Worm (Caenorhabditis elegans): Measurements from ENCODE around the gene R05D3.9.
A peak's percentile ranks its signal among the peaks of the same experiment; 100 is the strongest.
"Not testable (repeated sequence)": the region's sequence is repeated elsewhere in the genome, so short reads cannot be mapped to it uniquely, and the experiment has no call there.

Gene R05D3.9

DNA sequence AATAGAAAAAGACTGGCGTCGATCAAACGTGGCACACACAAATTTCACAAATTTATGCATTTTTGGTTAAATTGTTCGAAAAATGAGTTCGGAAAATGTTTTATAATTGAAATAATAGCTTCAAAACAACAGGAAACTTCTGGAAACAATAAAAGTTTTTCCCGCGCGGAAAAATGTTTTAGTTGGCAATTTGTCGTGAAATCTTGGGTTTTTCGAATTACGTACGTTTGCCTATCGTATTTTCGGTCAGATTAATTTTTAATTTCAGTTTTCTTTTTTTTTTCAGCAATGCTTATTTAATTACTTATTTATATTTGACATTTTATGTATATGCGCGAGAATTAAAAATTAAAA is 13.1 kb downstream of the R05D3.9 start:
- no peak for TF ChIP-seq nhr-6 (tag; optimal IDR thresholded peaks at IDR 0.05)
- no peak for TF ChIP-seq nhr-77 (tag; optimal IDR thresholded peaks at IDR 0.05)
- TF ChIP-seq R02D3.7 (tag; optimal IDR thresholded peaks at IDR 0.05) = no peak
- TF ChIP-seq fos-1 (tag; optimal IDR thresholded peaks at IDR 0.05) = no peak

DNA sequence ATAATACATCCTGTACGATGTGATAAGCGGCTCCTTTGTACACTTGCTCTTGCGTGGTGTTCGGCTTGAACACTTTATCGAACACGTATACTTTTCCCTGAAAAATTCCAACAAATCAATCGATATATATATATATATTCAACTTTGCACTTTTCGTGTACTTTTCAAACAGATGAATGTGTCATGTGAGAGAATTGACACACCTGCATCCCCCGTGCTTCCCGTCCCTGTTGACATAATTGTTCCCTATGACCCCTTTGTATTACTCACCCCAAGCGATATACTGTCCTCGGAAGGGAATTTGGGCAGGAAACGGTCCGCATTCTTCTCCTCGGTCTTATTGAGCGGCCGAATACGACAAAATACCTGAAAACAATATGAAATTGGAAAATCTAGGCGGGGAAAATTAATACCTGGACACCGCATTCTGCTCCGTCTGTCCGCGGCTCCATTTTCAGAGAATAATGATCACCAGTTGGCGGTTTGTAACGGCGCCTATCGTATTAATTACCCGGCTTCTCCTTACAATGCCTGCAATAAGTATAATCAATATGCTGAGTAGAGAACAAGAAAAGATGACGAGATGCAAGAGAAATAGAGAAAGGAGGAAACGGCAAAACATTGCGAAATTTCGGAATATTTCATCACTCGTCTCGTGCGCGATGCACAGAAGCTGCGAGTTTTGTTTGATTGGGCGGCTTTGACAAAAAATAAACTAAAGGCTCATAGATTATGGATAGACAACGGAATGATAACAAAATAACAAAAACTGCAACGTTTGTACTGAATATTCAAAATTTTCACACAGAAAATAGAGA is 13.7 kb downstream of the R05D3.9 start, which contains the start of gene unc-116:
Gene unc-116 (minus strand): TSS at position 531 of the 818 bp plus-strand sequence.
- TF ChIP-seq snpc-4 (tag; optimal IDR thresholded peaks at IDR 0.05) = peak; percentile 27
- TF ChIP-seq F13H6.1 (tag; optimal IDR thresholded peaks at IDR 0.05) = no peak
- no peak for TF ChIP-seq mab-5 (tag; optimal IDR thresholded peaks at IDR 0.05)
- no peak for TF ChIP-seq ZK546.5 (tag; optimal IDR thresholded peaks at IDR 0.05)
- TF ChIP-seq sem-4 (tag; optimal IDR thresholded peaks at IDR 0.05) = peak; percentile 1
- TF ChIP-seq nhr-10 (tag; optimal IDR thresholded peaks at IDR 0.05) = no peak
- peak; percentile 78 for TF ChIP-seq C34F6.9 (tag; optimal IDR thresholded peaks at IDR 0.05)
- peak; percentile 51 for TF ChIP-seq lin-13 (GFP tag; optimal IDR thresholded peaks at IDR 0.05)
- no peak for TF ChIP-seq elt-1 (tag; optimal IDR thresholded peaks at IDR 0.05)
- TF ChIP-seq crh-2 (tag; optimal IDR thresholded peaks at IDR 0.05) = peak; percentile 51
- no peak for TF ChIP-seq nhr-12 (tag; optimal IDR thresholded peaks at IDR 0.05)
- TF ChIP-seq ztf-11 (tag; optimal IDR thresholded peaks at IDR 0.05) = no peak
- no peak for TF ChIP-seq alr-1 (tag; optimal IDR thresholded peaks at IDR 0.05)
- peak; percentile 67 for TF ChIP-seq sma-9 (GFP tag; optimal IDR thresholded peaks at IDR 0.05)
- TF ChIP-seq sma-9 (tag; optimal IDR thresholded peaks at IDR 0.05) = no peak
- TF ChIP-seq ceh-16 (tag; optimal IDR thresholded peaks at IDR 0.05) = no peak
- TF ChIP-seq zag-1 (tag; optimal IDR thresholded peaks at IDR 0.05) = peak; percentile 54
- peak; percentile 2 for TF ChIP-seq nhr-25 (tag; optimal IDR thresholded peaks at IDR 0.05)
- no peak for TF ChIP-seq ama-1 (optimal IDR thresholded peaks at IDR 0.05)
- TF ChIP-seq unc-55 (GFP tag; optimal IDR thresholded peaks at IDR 0.05) = peak; percentile 92
- TF ChIP-seq unc-62 (GFP tag; optimal IDR thresholded peaks at IDR 0.05) = no peak
- peak; percentile 16 to 70 for TF ChIP-seq mdl-1 (tag; optimal IDR thresholded peaks at IDR 0.05)
- peak; percentile 55 for TF ChIP-seq ztf-4 (tag; optimal IDR thresholded peaks at IDR 0.05)
- no peak for TF ChIP-seq blmp-1 (tag; optimal IDR thresholded peaks at IDR 0.05; ENCODE audit: insufficient read depth)
- TF ChIP-seq lsy-2 (tag; optimal IDR thresholded peaks at IDR 0.05) = peak; percentile 46 to 71
- peak; percentile 91 for TF ChIP-seq nhr-129 (tag; optimal IDR thresholded peaks at IDR 0.05)

DNA sequence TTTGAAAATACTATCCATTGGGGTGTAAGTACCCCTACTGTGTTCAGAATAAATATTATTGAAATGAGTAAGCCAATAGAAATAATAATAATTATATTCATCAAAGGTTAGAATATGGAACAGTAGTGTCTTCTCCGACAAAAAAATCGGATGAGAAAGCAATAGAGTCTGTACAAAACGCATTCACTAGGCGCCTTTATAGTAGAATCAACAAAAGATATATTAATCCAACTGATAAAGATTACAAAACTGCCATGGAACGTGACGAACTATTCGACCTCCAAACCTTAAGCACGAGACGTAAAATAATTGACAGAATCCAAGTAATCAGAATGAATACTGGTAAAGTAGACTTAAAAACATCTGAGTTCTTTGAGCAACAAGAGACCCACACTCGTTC is 20.7 kb downstream of the R05D3.9 start, which contains the start of gene clc-29:
Gene clc-29 (minus strand): TSS at position 101 of the 400 bp plus-strand sequence.
- not testable (repeated sequence) for TF ChIP-seq unc-39, nhr-12, fos-1 (tag; optimal IDR thresholded peaks at IDR 0.05)

DNA sequence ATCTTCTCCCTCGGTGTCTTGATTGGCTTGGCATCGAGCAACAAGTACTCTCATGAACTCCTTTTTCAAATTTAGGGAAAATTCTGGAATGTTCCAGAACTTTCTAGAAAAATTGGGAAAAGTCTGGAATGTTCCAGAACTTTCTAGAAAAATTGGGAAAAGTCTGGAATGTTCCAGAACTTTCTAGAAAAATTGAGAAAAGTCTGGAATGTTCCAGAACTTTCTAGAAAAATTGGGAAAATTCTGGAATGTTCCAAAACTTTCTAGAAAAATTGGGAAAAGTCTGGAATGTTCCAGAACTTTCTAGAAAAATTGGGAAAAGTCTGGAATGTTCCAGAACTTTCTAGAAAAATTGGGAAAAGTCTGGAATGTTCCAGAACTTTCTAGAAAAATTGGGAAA is 24.2 kb downstream of the R05D3.9 start, which contains the start of gene ZC262.7:
Gene ZC262.7 (minus strand): TSS at position 54 of the 400 bp plus-strand sequence.
- not testable (repeated sequence) for TF ChIP-seq unc-62 (GFP tag; optimal IDR thresholded peaks at IDR 0.05); R02D3.7 (tag; optimal IDR thresholded peaks at IDR 0.05); zag-1 (tag; optimal IDR thresholded peaks at IDR 0.05)

DNA sequence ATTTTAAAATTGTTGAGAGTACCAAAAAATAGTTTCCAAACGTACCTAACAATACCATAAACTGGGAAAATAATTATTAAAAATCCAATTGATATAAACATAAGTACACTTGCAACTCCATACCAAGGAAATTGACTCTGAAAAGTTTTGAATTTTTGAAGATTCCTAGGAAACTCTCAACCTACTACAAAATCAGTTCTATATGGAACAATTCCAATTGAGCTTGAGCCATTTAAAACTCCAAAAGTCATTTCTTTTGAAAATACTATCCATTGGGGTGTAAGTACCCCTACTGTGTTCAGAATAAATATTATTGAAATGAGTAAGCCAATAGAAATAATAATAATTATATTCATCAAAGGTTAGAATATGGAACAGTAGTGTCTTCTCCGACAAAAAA is 29.1 kb downstream of the R05D3.9 start, which contains the start of gene clc-28:
Gene clc-28 (minus strand): TSS at position 101 of the 400 bp plus-strand sequence.
- TF ChIP-seq ztf-4, nhr-129, nhr-23 (tag; optimal IDR thresholded peaks at IDR 0.05): not testable (repeated sequence)

DNA sequence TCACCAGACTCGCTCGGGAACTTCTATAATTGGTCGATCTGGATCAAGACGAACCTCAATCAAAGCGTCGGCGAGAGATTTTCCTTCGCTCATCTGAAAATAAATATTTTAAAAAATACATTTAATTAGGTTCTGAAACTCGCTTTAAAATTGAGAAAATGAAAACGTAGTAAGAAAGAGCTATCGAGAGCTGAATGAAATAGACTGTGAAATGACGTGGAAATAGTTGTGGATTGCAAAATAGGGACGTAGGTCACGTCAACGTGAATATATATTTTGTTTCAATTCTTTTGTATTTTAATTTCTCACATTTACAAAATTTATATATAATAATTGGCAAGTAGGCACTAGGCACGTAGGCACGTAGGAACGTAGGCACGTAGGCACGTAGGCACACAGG is 34.1 kb downstream of the R05D3.9 start, which contains the start of gene ZC262.4:
Gene ZC262.4 (minus strand): TSS at position 101 of the 400 bp plus-strand sequence.
- no peak for TF ChIP-seq lsy-2 (tag; optimal IDR thresholded peaks at IDR 0.05)
- no peak for TF ChIP-seq R02D3.7 (tag; optimal IDR thresholded peaks at IDR 0.05)
- TF ChIP-seq ceh-16 (tag; optimal IDR thresholded peaks at IDR 0.05) = no peak
- no peak for TF ChIP-seq nhr-11 (tag; optimal IDR thresholded peaks at IDR 0.05)
- no peak for TF ChIP-seq sma-3 (GFP tag; optimal IDR thresholded peaks at IDR 0.05)
- no peak for TF ChIP-seq fos-1 (tag; optimal IDR thresholded peaks at IDR 0.05)
- no peak for TF ChIP-seq nhr-21 (tag; optimal IDR thresholded peaks at IDR 0.05)
- TF ChIP-seq elt-3 (tag; optimal IDR thresholded peaks at IDR 0.05) = no peak
- TF ChIP-seq ztf-1 (GFP tag; conservative IDR thresholded peaks at IDR 0.05) = no peak
- no peak for TF ChIP-seq ceh-82 (tag; optimal IDR thresholded peaks at IDR 0.05)
- no peak for TF ChIP-seq ZK546.5 (tag; optimal IDR thresholded peaks at IDR 0.05)
- no peak for TF ChIP-seq elt-1 (tag; optimal IDR thresholded peaks at IDR 0.05)
